Worm (Caenorhabditis elegans) whole organism, mixed stage, embryonic: Measurements from ENCODE around the gene acr-8.

Experiments
- elt-3 ChIP-seq: fragments of 150-350 bp; optimal IDR thresholded peaks from 2 replicates; lab custom pipeline; 2014; ENCODE audit warnings: missing biosample characterization, missing genetic modification characterization
- mab-5 ChIP-seq: fragments of 150-350 bp; optimal IDR thresholded peaks from 2 replicates; lab custom pipeline; 2014; ENCODE audit warnings: missing biosample characterization, missing genetic modification characterization
- mep-1 ChIP-seq: fragments of 150-350 bp; optimal IDR thresholded peaks from 2 replicates; lab custom pipeline; 2017; ENCODE audit warnings: missing biosample characterization, missing genetic modification reagents, missing genetic modification characterization, inconsistent platforms
- nhr-76 ChIP-seq: sonication (generic microtip); optimal IDR thresholded peaks from 2 replicates; lab custom pipeline; 2017; ENCODE audit warnings: missing biosample characterization, missing genetic modification characterization

DNA sequence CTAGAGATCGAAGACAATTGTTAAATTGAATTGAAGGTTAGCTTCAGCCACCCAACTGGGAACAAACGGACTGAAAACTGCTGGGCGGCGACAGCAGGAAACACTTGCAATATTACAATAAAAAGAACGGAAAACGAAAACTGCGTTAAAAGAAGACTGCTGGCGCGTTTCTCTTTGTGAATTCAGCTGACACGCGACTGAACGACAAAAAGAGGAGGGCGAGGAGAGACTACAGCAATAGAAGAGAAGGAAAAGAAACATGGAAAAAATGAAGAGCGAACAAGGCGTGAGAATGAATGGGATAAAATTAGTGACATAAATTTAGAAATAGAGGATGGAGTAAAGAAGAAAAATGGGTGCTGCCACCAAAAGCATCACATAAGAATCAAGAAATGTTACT, 34.9 kb upstream of the acr-8 start:
- TF ChIP-seq mep-1 (tag; lab: Kevin White, UChicago) (peak; percentile 76), elt-3 (no peak), mab-5 (tag; lab: Kevin White, UChicago) (no peak), nhr-76 (tag; lab: Kevin White, UChicago) (no peak)
